Fruit fly (Drosophila melanogaster) whole organism, pupa: ENCODE data around the gene CG1910.
A peak's percentile ranks its signal among the peaks of the same experiment; 100 is the strongest.

ENCODE experiments used
- CG14655 ChIP-seq: fragments of 200-800 bp; sonication (Bioruptor generic); optimal IDR thresholded peaks from 3 replicates; lab custom pipeline; 2017; ENCODE audit warnings: mild to moderate bottlenecking, missing biosample characterization, missing genetic modification reagents, missing genetic modification characterization
- CG17806 ChIP-seq: fragments of 200-800 bp; sonication (Bioruptor generic); optimal IDR thresholded peaks from 2 replicates; lab custom pipeline; 2018; ENCODE audit warnings: missing biosample characterization, mild to moderate bottlenecking, missing genetic modification characterization, moderate library complexity
- CG34367 ChIP-seq: fragments of 200-800 bp; sonication (Bioruptor generic); optimal IDR thresholded peaks from 2 replicates; lab custom pipeline; 2018; ENCODE audit warnings: missing biosample characterization, mild to moderate bottlenecking, missing genetic modification characterization
- CG8159 ChIP-seq: fragments of 200-800 bp; sonication (Bioruptor generic); optimal IDR thresholded peaks from 3 replicates; lab custom pipeline; 2018; ENCODE audit warnings: missing biosample characterization, mild to moderate bottlenecking, missing genetic modification characterization, moderate library complexity
- CG8301 ChIP-seq: fragments of 200-800 bp; sonication (Bioruptor generic); optimal IDR thresholded peaks from 2 replicates; lab custom pipeline; 2018; ENCODE audit warnings: missing biosample characterization, mild to moderate bottlenecking, missing genetic modification characterization
- Ets98B ChIP-seq: fragments of 200-800 bp; sonication (Bioruptor generic); IDR thresholded peaks from 2 replicates; pipeline ENCODE4 v1.3.6; 2022; ENCODE audit warnings: missing biosample characterization, missing genetic modification characterization
- Pif1A ChIP-seq: fragments of 200-800 bp; sonication (Bioruptor generic); optimal IDR thresholded peaks from 3 replicates; lab custom pipeline; 2016; ENCODE audit warnings: missing biosample characterization, missing genetic modification characterization
- Pif1B ChIP-seq: fragments of 200-800 bp; sonication (Bioruptor generic); optimal IDR thresholded peaks from 3 replicates; lab custom pipeline; 2016; ENCODE audit warnings: missing biosample characterization, missing genetic modification characterization

- TF ChIP-seq CG8159 (no peak), CG8301 (tag; lab: Kevin White, UChicago) (no peak), CG34367 (no peak), Ets98B (no peak), CG17806 (tag; lab: Kevin White, UChicago) (peak; percentile 11), Pif1A (GFP tag; lab: Kevin White, UChicago) (no peak), CG14655 (no peak), Pif1B (GFP tag; lab: Kevin White, UChicago) (no peak)
Observed at dm6 chr3R:31743279-31743678, 4.2 kb upstream of the CG1910 start, which contains the start of gene Tbca.
